Fruit fly (Drosophila melanogaster): ENCODE results near the gene Arpc4.

The Arpc4 gene

DNA sequence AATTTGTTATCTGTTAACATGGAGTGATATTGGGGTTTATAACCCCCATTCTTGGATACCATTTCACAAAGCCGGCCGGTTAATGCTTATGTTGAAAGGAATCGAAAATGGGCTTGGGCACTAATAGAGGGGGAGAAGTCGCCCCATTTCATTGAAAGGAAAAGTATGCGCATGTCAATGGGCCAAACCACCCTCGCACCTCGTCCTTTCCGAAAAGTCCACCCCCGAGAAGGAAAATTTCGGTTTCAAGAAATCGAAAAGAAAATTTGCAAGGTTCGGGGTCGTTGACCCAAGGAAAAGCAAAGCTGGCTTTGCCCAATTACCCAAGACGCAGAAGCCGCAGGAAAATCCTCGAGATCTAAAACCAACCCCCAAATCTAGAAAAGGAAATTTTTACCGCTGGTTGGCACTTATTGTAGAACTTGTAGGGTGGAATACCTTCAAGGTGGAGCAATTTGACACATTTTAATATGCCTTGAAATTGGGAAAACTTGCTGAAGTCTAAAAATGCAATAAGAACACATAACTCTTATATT, 48.0 kb upstream of the Arpc4 start:
- TF ChIP-seq N (GFP tag; optimal IDR thresholded peaks at IDR 0.05): no peak
- TF ChIP-seq sv (GFP tag; optimal IDR thresholded peaks at IDR 0.05): no peak
- TF ChIP-seq Myc (optimal IDR thresholded peaks at IDR 0.05): no peak
- TF ChIP-seq Hr78 (GFP tag; optimal IDR thresholded peaks at IDR 0.05): no peak
- TF ChIP-seq HLH106 (tag; optimal IDR thresholded peaks at IDR 0.05): no peak
- TF ChIP-seq jim (GFP tag; optimal IDR thresholded peaks at IDR 0.05): no peak
- no peak for TF ChIP-seq Mio (GFP tag; optimal IDR thresholded peaks at IDR 0.05)
- TF ChIP-seq rgr (GFP tag; optimal IDR thresholded peaks at IDR 0.05): no peak
- TF ChIP-seq GATAd (GFP tag; optimal IDR thresholded peaks at IDR 0.05): no peak
- TF ChIP-seq woc (GFP tag; optimal IDR thresholded peaks at IDR 0.05): no peak
- TF ChIP-seq CG32264 (GFP tag; optimal IDR thresholded peaks at IDR 0.05): no peak

DNA sequence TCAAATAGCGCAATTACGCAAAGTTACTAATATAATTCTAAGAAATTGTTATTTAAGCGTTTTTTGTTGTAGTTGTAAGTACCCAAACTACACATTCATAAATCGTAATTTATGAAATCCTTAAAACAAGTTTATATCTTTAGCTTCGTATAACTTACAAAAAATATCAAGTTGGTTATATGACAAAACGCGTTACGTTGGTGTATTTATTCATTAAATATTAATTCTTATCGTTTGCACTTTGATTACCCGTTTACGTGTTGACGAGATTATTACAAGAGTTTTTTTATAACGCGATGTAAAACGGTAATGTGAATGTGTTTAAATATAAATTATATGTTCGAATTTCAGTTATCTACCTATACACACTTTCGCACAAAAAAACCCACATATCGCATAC, 47.3 kb upstream of the Arpc4 start:
- no peak for TF ChIP-seq jim (GFP tag; optimal IDR thresholded peaks at IDR 0.05)
- no peak for TF ChIP-seq Mio (GFP tag; optimal IDR thresholded peaks at IDR 0.05)
- no peak for TF ChIP-seq Dfd (GFP tag; optimal IDR thresholded peaks at IDR 0.05)
- no peak for TF ChIP-seq Hr78 (GFP tag; optimal IDR thresholded peaks at IDR 0.05)
- no peak for TF ChIP-seq CG9705 (GFP tag; optimal IDR thresholded peaks at IDR 0.05)
- no peak for TF ChIP-seq Rel (GFP tag; optimal IDR thresholded peaks at IDR 0.05)
- no peak for TF ChIP-seq Rel (tag; optimal IDR thresholded peaks at IDR 0.05)
- TF ChIP-seq CrebA (GFP tag; optimal IDR thresholded peaks at IDR 0.05; ENCODE audit: borderline replicate concordance): no peak
- TF ChIP-seq CG32264 (GFP tag; optimal IDR thresholded peaks at IDR 0.05): no peak
- TF ChIP-seq br (GFP tag; optimal IDR thresholded peaks at IDR 0.05): no peak
- no peak for TF ChIP-seq GATAd (GFP tag; optimal IDR thresholded peaks at IDR 0.05)
- no peak for TF ChIP-seq sage (GFP tag; optimal IDR thresholded peaks at IDR 0.05)

DNA sequence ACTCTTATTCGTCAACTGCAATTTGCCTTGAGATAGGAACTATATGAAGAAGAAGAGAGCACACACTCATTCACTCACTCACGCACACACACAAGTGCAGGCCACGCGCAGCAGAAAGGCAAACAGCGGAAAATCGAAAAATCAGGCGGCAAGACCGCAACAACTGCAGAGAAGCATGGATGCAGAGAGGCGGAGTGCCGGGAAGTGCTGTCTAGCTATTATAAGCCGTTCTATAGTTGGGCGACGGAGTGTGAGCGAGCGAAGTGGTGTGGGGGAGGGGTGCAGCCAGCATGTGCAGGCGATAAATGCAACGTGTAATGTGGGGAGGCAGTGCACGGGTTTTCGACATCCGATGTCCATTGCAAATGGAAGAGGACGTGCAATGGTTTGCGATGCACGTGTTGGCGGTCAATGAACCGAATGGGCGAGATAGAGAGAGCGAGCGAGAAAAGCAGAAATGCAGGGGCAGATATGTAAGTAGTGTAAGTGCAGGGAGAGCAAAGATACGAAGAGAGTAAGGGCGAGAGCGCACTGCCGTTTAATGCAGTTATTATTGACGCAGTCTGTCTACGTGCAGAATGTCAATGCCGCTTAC, 46.1 kb upstream of the Arpc4 start:
- TF ChIP-seq N (GFP tag; optimal IDR thresholded peaks at IDR 0.05) (no peak), usp (GFP tag; optimal IDR thresholded peaks at IDR 0.05) (no peak), Dif (GFP tag; optimal IDR thresholded peaks at IDR 0.05; ENCODE audit: partially characterized antibody) (peak; percentile 30), Abd-B (GFP tag; optimal IDR thresholded peaks at IDR 0.05) (no peak), br (GFP tag; optimal IDR thresholded peaks at IDR 0.05) (no peak), Dfd (GFP tag; optimal IDR thresholded peaks at IDR 0.05) (no peak), sage (GFP tag; optimal IDR thresholded peaks at IDR 0.05) (no peak), Mio (GFP tag; optimal IDR thresholded peaks at IDR 0.05) (no peak), Vsx2 (GFP tag; optimal IDR thresholded peaks at IDR 0.05; ENCODE audit: partially characterized antibody) (no peak), sv (GFP tag; optimal IDR thresholded peaks at IDR 0.05) (no peak), lola (GFP tag; optimal IDR thresholded peaks at IDR 0.05) (no peak), pan (optimal IDR thresholded peaks at IDR 0.05) (no peak), dmrt93B (GFP tag; optimal IDR thresholded peaks at IDR 0.05) (no peak), HLH106 (tag; optimal IDR thresholded peaks at IDR 0.05) (no peak), psq (GFP tag; optimal IDR thresholded peaks at IDR 0.05) (peak; percentile 57), GATAd (GFP tag; optimal IDR thresholded peaks at IDR 0.05) (no peak), h (GFP tag; optimal IDR thresholded peaks at IDR 0.05) (peak; percentile 31), jim (GFP tag; optimal IDR thresholded peaks at IDR 0.05) (no peak), ey (GFP tag; optimal IDR thresholded peaks at IDR 0.05) (no peak), Hnf4 (GFP tag; optimal IDR thresholded peaks at IDR 0.05) (no peak), Hr78 (GFP tag; optimal IDR thresholded peaks at IDR 0.05) (no peak), Hr83 (GFP tag; optimal IDR thresholded peaks at IDR 0.05; ENCODE audit: poor library complexity, severe bottlenecking) (no peak), Myc (optimal IDR thresholded peaks at IDR 0.05) (no peak), woc (GFP tag; optimal IDR thresholded peaks at IDR 0.05) (no peak), Rel (GFP tag; optimal IDR thresholded peaks at IDR 0.05) (no peak), Rel (tag; optimal IDR thresholded peaks at IDR 0.05) (peak; percentile 17), dl (GFP tag; optimal IDR thresholded peaks at IDR 0.05; ENCODE audit: insufficient read depth in 1 of 2, partially characterized antibody in 2 of 2) (peak; percentile 0 to 19), CG32264 (GFP tag; optimal IDR thresholded peaks at IDR 0.05) (no peak), tai (GFP tag; optimal IDR thresholded peaks at IDR 0.05) (peak; percentile 95), dsf (GFP tag; optimal IDR thresholded peaks at IDR 0.05; ENCODE audit: borderline replicate concordance) (no peak), brk (GFP tag; optimal IDR thresholded peaks at IDR 0.05) (no peak), OdsH (GFP tag; optimal IDR thresholded peaks at IDR 0.05) (no peak), foxo (GFP tag; optimal IDR thresholded peaks at IDR 0.05) (no peak), Sp1 (GFP tag; optimal IDR thresholded peaks at IDR 0.05) (peak; percentile 23), CrebA (GFP tag; optimal IDR thresholded peaks at IDR 0.05; ENCODE audit: borderline replicate concordance) (no peak), CG9705 (GFP tag; optimal IDR thresholded peaks at IDR 0.05) (no peak), Jra (GFP tag; optimal IDR thresholded peaks at IDR 0.05) (no peak), fru (GFP tag; optimal IDR thresholded peaks at IDR 0.05) (no peak), rgr (GFP tag; optimal IDR thresholded peaks at IDR 0.05) (no peak)
